Fruit fly (Drosophila melanogaster) whole organism, pupa: ENCODE results near the gene Art3.

Experiments
- CG10348 ChIP-seq: fragments of 200-800 bp; sonication (Bioruptor generic); IDR thresholded peaks from 2 replicates; pipeline ENCODE4 v1.3.6; 2022; ENCODE audit warnings: missing biosample characterization, missing genetic modification characterization
- CG12605 ChIP-seq: fragments of 200-800 bp; sonication (Bioruptor generic); IDR thresholded peaks from 2 replicates; pipeline ENCODE4 v1.3.6; 2022; ENCODE audit warnings: missing biosample characterization, missing genetic modification characterization
- CG13204 ChIP-seq: fragments of 200-800 bp; sonication (Bioruptor generic); optimal IDR thresholded peaks from 2 replicates; lab custom pipeline; 2018; ENCODE audit warnings: missing biosample characterization, mild to moderate bottlenecking, missing genetic modification characterization, moderate library complexity
- CG14655 ChIP-seq: fragments of 200-800 bp; sonication (Bioruptor generic); optimal IDR thresholded peaks from 3 replicates; lab custom pipeline; 2017; ENCODE audit warnings: mild to moderate bottlenecking, missing biosample characterization, missing genetic modification reagents, missing genetic modification characterization
- CG15710 ChIP-seq: fragments of 200-800 bp; sonication (Bioruptor generic); optimal IDR thresholded peaks from 2 replicates; lab custom pipeline; 2018; ENCODE audit warnings: missing biosample characterization, mild to moderate bottlenecking, missing genetic modification characterization, moderate library complexity
- CG17806 ChIP-seq: fragments of 200-800 bp; sonication (Bioruptor generic); optimal IDR thresholded peaks from 2 replicates; lab custom pipeline; 2018; ENCODE audit warnings: missing biosample characterization, mild to moderate bottlenecking, missing genetic modification characterization, moderate library complexity
- CG32121 ChIP-seq: fragments of 200-800 bp; sonication (Bioruptor generic); IDR thresholded peaks from 2 replicates; pipeline ENCODE4 v1.3.6; 2022; ENCODE audit warnings: missing biosample characterization, missing genetic modification characterization
- CG34367 ChIP-seq: fragments of 200-800 bp; sonication (Bioruptor generic); optimal IDR thresholded peaks from 2 replicates; lab custom pipeline; 2018; ENCODE audit warnings: missing biosample characterization, mild to moderate bottlenecking, missing genetic modification characterization
- CG4496 ChIP-seq: fragments of 200-800 bp; sonication (Bioruptor generic); IDR thresholded peaks from 3 replicates; pipeline ENCODE4 v1.3.6; 2022; ENCODE audit warnings: missing biosample characterization, missing genetic modification characterization
- CG8159 ChIP-seq: fragments of 200-800 bp; sonication (Bioruptor generic); optimal IDR thresholded peaks from 3 replicates; lab custom pipeline; 2018; ENCODE audit warnings: missing biosample characterization, mild to moderate bottlenecking, missing genetic modification characterization, moderate library complexity
- CG8301 ChIP-seq: fragments of 200-800 bp; sonication (Bioruptor generic); optimal IDR thresholded peaks from 2 replicates; lab custom pipeline; 2018; ENCODE audit warnings: missing biosample characterization, mild to moderate bottlenecking, missing genetic modification characterization
- CG9948 ChIP-seq: fragments of 200-800 bp; sonication (Bioruptor generic); optimal IDR thresholded peaks from 2 replicates; lab custom pipeline; 2018; ENCODE audit warnings: missing biosample characterization, mild to moderate bottlenecking, missing genetic modification characterization, moderate library complexity
- D1 ChIP-seq: fragments of 200-800 bp; sonication (Bioruptor generic); optimal IDR thresholded peaks from 2 replicates; lab custom pipeline; 2018; ENCODE audit warnings: missing biosample characterization, mild to moderate bottlenecking, missing genetic modification characterization, moderate library complexity
- EcR ChIP-seq: fragments of 200-800 bp; sonication (Bioruptor generic); optimal IDR thresholded peaks from 3 replicates; lab custom pipeline; 2019; ENCODE audit warnings: missing biosample characterization, missing genetic modification characterization, mild to moderate bottlenecking, moderate library complexity, missing genetic modification reagents
- Ets98B ChIP-seq: fragments of 200-800 bp; sonication (Bioruptor generic); IDR thresholded peaks from 2 replicates; pipeline ENCODE4 v1.3.6; 2022; ENCODE audit warnings: missing biosample characterization, missing genetic modification characterization
- Pif1A ChIP-seq: fragments of 200-800 bp; sonication (Bioruptor generic); optimal IDR thresholded peaks from 3 replicates; lab custom pipeline; 2016; ENCODE audit warnings: missing biosample characterization, missing genetic modification characterization
- Pif1B ChIP-seq: fragments of 200-800 bp; sonication (Bioruptor generic); optimal IDR thresholded peaks from 3 replicates; lab custom pipeline; 2016; ENCODE audit warnings: missing biosample characterization, missing genetic modification characterization
- Snoo ChIP-seq: fragments of 200-800 bp; sonication (Bioruptor generic); optimal IDR thresholded peaks from 3 replicates; lab custom pipeline; 2017; ENCODE audit warnings: missing biosample characterization, mild to moderate bottlenecking, missing genetic modification characterization, inconsistent platforms
- fd96Ca ChIP-seq: fragments of 200-800 bp; sonication (Bioruptor generic); IDR thresholded peaks from 3 replicates; pipeline ENCODE4 v1.3.6; 2022; ENCODE audit warnings: missing biosample characterization, missing genetic modification characterization
- gl ChIP-seq: fragments of 200-800 bp; sonication (Bioruptor generic); optimal IDR thresholded peaks from 2 replicates; lab custom pipeline; 2018; ENCODE audit warnings: missing biosample characterization, mild to moderate bottlenecking, missing genetic modification characterization
- rn ChIP-seq: fragments of 200-800 bp; sonication (Bioruptor generic); IDR thresholded peaks from 2 replicates; pipeline ENCODE4 v1.3.6; 2022; ENCODE audit warnings: missing biosample characterization, missing genetic modification characterization

The Art3 gene

dm6 chr3R:15231635-15232138 lies 2.5 kb upstream of the Art3 start:
- no peak for TF ChIP-seq CG14655 (GFP tag; lab: Kevin White, UChicago)
- no peak for TF ChIP-seq gl
- TF ChIP-seq CG13204 (GFP tag; lab: Kevin White, UChicago) = no peak
- no peak for TF ChIP-seq Snoo
- TF ChIP-seq CG8301 = no peak
- no peak for TF ChIP-seq D1
- TF ChIP-seq CG9948 (tag; lab: Kevin White, UChicago) = no peak
- no peak for TF ChIP-seq Pif1B (GFP tag; lab: Kevin White, UChicago)
- no peak for TF ChIP-seq Ets98B (GFP tag; lab: Robert Waterston, UW)
- no peak for TF ChIP-seq fd96Ca
- TF ChIP-seq CG12605 (GFP tag; lab: Robert Waterston, UW) = no peak
- TF ChIP-seq CG32121 (GFP tag; lab: Robert Waterston, UW) = no peak
- no peak for TF ChIP-seq CG17806 (tag; lab: Kevin White, UChicago)
- no peak for TF ChIP-seq CG10348
- no peak for TF ChIP-seq CG15710 (tag; lab: Kevin White, UChicago)
- TF ChIP-seq Pif1A = no peak
- TF ChIP-seq rn (GFP tag; lab: Robert Waterston, UW) = no peak
- no peak for TF ChIP-seq EcR (GFP tag; lab: Kevin White, UChicago)
- no peak for TF ChIP-seq CG4496 (GFP tag; lab: Robert Waterston, UW)
- TF ChIP-seq CG34367 (tag; lab: Kevin White, UChicago) = no peak

- TF ChIP-seq EcR (GFP tag; lab: Kevin White, UChicago) (no peak), CG10348 (no peak), CG4496 (GFP tag; lab: Robert Waterston, UW) (no peak), fd96Ca (no peak), CG13204 (GFP tag; lab: Kevin White, UChicago) (no peak), CG32121 (GFP tag; lab: Robert Waterston, UW) (no peak), CG8159 (no peak), rn (GFP tag; lab: Robert Waterston, UW) (no peak), CG12605 (GFP tag; lab: Robert Waterston, UW) (no peak), CG8301 (no peak), D1 (no peak), CG14655 (GFP tag; lab: Kevin White, UChicago) (no peak)
These were observed 1.1 kb upstream of the Art3 start, which contains the start of gene CG34316 for dm6 chr3R:15230285-15230684. Gene CG34316, plus strand, starts transcription at chr3R:15230585.

- TF ChIP-seq EcR (GFP tag; lab: Kevin White, UChicago) (peak; percentile 12), CG8301 (no peak), CG4496 (GFP tag; lab: Robert Waterston, UW) (no peak), CG17806 (tag; lab: Kevin White, UChicago) (no peak), CG15710 (tag; lab: Kevin White, UChicago) (no peak), CG14655 (GFP tag; lab: Kevin White, UChicago) (no peak), rn (GFP tag; lab: Robert Waterston, UW) (no peak)
These were observed 3.9 kb downstream of the Art3 start, which contains the start of the genes CG31344 and Caf1-55 for dm6 chr3R:15225279-15225730. Gene CG31344, minus strand, starts transcription at chr3R:15225329. Gene Caf1-55, plus strand, starts transcription at chr3R:15225576.

- TF ChIP-seq CG32121 (GFP tag; lab: Robert Waterston, UW) = no peak
- no peak for TF ChIP-seq CG17806 (tag; lab: Kevin White, UChicago)
- TF ChIP-seq CG10348 = no peak
- TF ChIP-seq Snoo = no peak
- TF ChIP-seq CG8159 = no peak
- TF ChIP-seq CG4496 (GFP tag; lab: Robert Waterston, UW) = no peak
- no peak for TF ChIP-seq CG13204 (GFP tag; lab: Kevin White, UChicago)
- no peak for TF ChIP-seq CG9948 (tag; lab: Kevin White, UChicago)
- no peak for TF ChIP-seq CG15710 (tag; lab: Kevin White, UChicago)
- TF ChIP-seq EcR (GFP tag; lab: Kevin White, UChicago) = no peak
- TF ChIP-seq rn (GFP tag; lab: Robert Waterston, UW) = no peak
- no peak for TF ChIP-seq fd96Ca
- TF ChIP-seq CG34367 (tag; lab: Kevin White, UChicago) = no peak
- no peak for TF ChIP-seq CG8301
- TF ChIP-seq CG14655 (GFP tag; lab: Kevin White, UChicago) = no peak
- TF ChIP-seq Pif1B (GFP tag; lab: Kevin White, UChicago) = no peak
- TF ChIP-seq gl = no peak
- no peak for TF ChIP-seq Ets98B (GFP tag; lab: Robert Waterston, UW)
- TF ChIP-seq D1 = no peak
- no peak for TF ChIP-seq Pif1A
These were observed 6.2 kb downstream of the Art3 start, which contains the start of gene Polr2G for dm6 chr3R:15222973-15223372. Gene Polr2G, minus strand, starts transcription at chr3R:15223180.

- TF ChIP-seq Snoo (peak; percentile 95), CG9948 (tag; lab: Kevin White, UChicago) (peak; percentile 86), CG13204 (GFP tag; lab: Kevin White, UChicago) (no peak), CG8159 (peak; percentile 93), CG14655 (GFP tag; lab: Kevin White, UChicago) (no peak), EcR (GFP tag; lab: Kevin White, UChicago) (no peak), CG12605 (GFP tag; lab: Robert Waterston, UW) (peak; percentile 97), CG34367 (tag; lab: Kevin White, UChicago) (no peak), CG32121 (GFP tag; lab: Robert Waterston, UW) (peak; percentile 97), CG4496 (GFP tag; lab: Robert Waterston, UW) (peak; percentile 99), Pif1A (no peak), gl (peak; percentile 77), CG8301 (peak; percentile 90), D1 (no peak), CG17806 (tag; lab: Kevin White, UChicago) (peak; percentile 92), CG10348 (no peak), fd96Ca (peak; percentile 96), rn (GFP tag; lab: Robert Waterston, UW) (peak; percentile 98), Pif1B (GFP tag; lab: Kevin White, UChicago) (no peak), Ets98B (GFP tag; lab: Robert Waterston, UW) (peak; percentile 98), CG15710 (tag; lab: Kevin White, UChicago) (peak; percentile 66)
These were observed 10.2 kb downstream of the Art3 start, which contains the start of the genes SIDL and CG12241 for dm6 chr3R:15218824-15219576. Gene SIDL, minus strand, starts transcription at chr3R:15218874. Gene CG12241, plus strand, starts transcription at chr3R:15219256.
